Fruit fly (Drosophila melanogaster): ENCODE measurements around the gene ImpE2.

- TF ChIP-seq CG4424 (GFP tag; optimal IDR thresholded peaks at IDR 0.05) (no peak), kni (GFP tag; optimal IDR thresholded peaks at IDR 0.05) (no peak), NK7.1 (GFP tag; optimal IDR thresholded peaks at IDR 0.05) (no peak), CG1792 (GFP tag; optimal IDR thresholded peaks at IDR 0.05) (no peak), emc (GFP tag; optimal IDR thresholded peaks at IDR 0.05) (no peak), Abd-B (GFP tag; optimal IDR thresholded peaks at IDR 0.05) (no peak), pros (GFP tag; optimal IDR thresholded peaks at IDR 0.05) (no peak), CG2889 (GFP tag; IDR thresholded peaks at IDR 0.05) (no peak), D19A (tag; optimal IDR thresholded peaks at IDR 0.05) (no peak), h (optimal IDR thresholded peaks at IDR 0.05) (no peak)
Measured at dm6 chr3L:3461119-3461518, 51.4 kb downstream of the ImpE2 start, which contains the start of the genes CG46463 and armi.

Data from whole organism, embryonic.